Worm (Caenorhabditis elegans) whole organism, late embryonic: ENCODE results near the gene E02H9.9.
A peak's percentile ranks its signal among the peaks of the same experiment; 100 is the strongest.

Experiments used
- C08G9.2 ChIP-seq: sonication (generic microtip); optimal IDR thresholded peaks from 2 replicates; lab custom pipeline; 2016; ENCODE audit warnings: mild to moderate bottlenecking, missing genetic modification characterization, moderate library complexity, missing compliant biosample characterization
- K09A11.1 ChIP-seq: sonication (generic microtip); optimal IDR thresholded peaks from 2 replicates; lab custom pipeline; 2017; ENCODE audit warnings: antibody characterized with exemption, mild to moderate bottlenecking, missing genetic modification characterization, missing compliant biosample characterization; ENCODE audit not compliant: insufficient read depth
- T23F11.4 ChIP-seq: fragments of 200-800 bp; sonication (Bioruptor generic); optimal IDR thresholded peaks from 2 replicates; lab custom pipeline; 2018; ENCODE audit warnings: mild to moderate bottlenecking, missing genetic modification characterization, missing compliant biosample characterization
- Y22D7AL.16 ChIP-seq: sonication (generic microtip); optimal IDR thresholded peaks from 2 replicates; lab custom pipeline; 2016; ENCODE audit warnings: missing genetic modification characterization, missing compliant biosample characterization
- ahr-1 ChIP-seq: sonication (generic microtip); optimal IDR thresholded peaks from 2 replicates; lab custom pipeline; 2016; ENCODE audit warnings: missing genetic modification characterization, missing compliant biosample characterization
- ceh-14 ChIP-seq: sonication (generic microtip); optimal IDR thresholded peaks from 2 replicates; lab custom pipeline; 2016; ENCODE audit warnings: missing genotype, missing genetic modification characterization, missing compliant biosample characterization
- ceh-19 ChIP-seq: fragments of 200-800 bp; sonication (Bioruptor generic); optimal IDR thresholded peaks from 2 replicates; lab custom pipeline; 2018; ENCODE audit warnings: mild to moderate bottlenecking, missing genetic modification characterization, missing compliant biosample characterization
- ceh-22 ChIP-seq: sonication (generic microtip); optimal IDR thresholded peaks from 2 replicates; lab custom pipeline; 2017; ENCODE audit warnings: missing biosample characterization, missing genetic modification characterization
- ceh-24 ChIP-seq: sonication (generic microtip); optimal IDR thresholded peaks from 2 replicates; lab custom pipeline; 2016; ENCODE audit warnings: mild to moderate bottlenecking, missing genetic modification characterization, missing compliant biosample characterization
- ceh-31 ChIP-seq: sonication (generic microtip); optimal IDR thresholded peaks from 2 replicates; lab custom pipeline; 2016; ENCODE audit warnings: missing genetic modification characterization, missing compliant biosample characterization
- ceh-6 ChIP-seq: fragments of 200-800 bp; sonication (Bioruptor generic); optimal IDR thresholded peaks from 2 replicates; lab custom pipeline; 2018; ENCODE audit warnings: mild to moderate bottlenecking, missing genetic modification characterization, missing compliant biosample characterization
- ceh-9 ChIP-seq: sonication (generic microtip); optimal IDR thresholded peaks from 2 replicates; lab custom pipeline; 2016; ENCODE audit warnings: mild to moderate bottlenecking, missing genetic modification characterization, inconsistent platforms, missing compliant biosample characterization
- che-1 ChIP-seq: sonication (generic microtip); optimal IDR thresholded peaks from 2 replicates; lab custom pipeline; 2016; ENCODE audit warnings: mild to moderate bottlenecking, missing genetic modification characterization, missing compliant biosample characterization
- elt-2 ChIP-seq: sonication (generic microtip); optimal IDR thresholded peaks from 2 replicates; lab custom pipeline; 2016; ENCODE audit warnings: missing genetic modification reagents, missing genetic modification characterization, missing compliant biosample characterization
- elt-4 ChIP-seq: sonication (generic microtip); optimal IDR thresholded peaks from 2 replicates; lab custom pipeline; 2016; ENCODE audit warnings: missing genetic modification characterization, missing compliant biosample characterization
- ets-4 ChIP-seq: sonication (generic microtip); optimal IDR thresholded peaks from 2 replicates; lab custom pipeline; 2016; ENCODE audit warnings: missing genetic modification characterization, missing compliant biosample characterization
- eyg-1 ChIP-seq: sonication (generic microtip); optimal IDR thresholded peaks from 2 replicates; lab custom pipeline; 2016; ENCODE audit warnings: missing genotype, missing genetic modification characterization, missing compliant biosample characterization
- fax-1 ChIP-seq: sonication (generic microtip); optimal IDR thresholded peaks from 2 replicates; lab custom pipeline; 2016; ENCODE audit warnings: missing genotype, missing genetic modification characterization, missing compliant biosample characterization
- fkh-10 ChIP-seq: fragments of 150-350 bp; optimal IDR thresholded peaks from 2 replicates; lab custom pipeline; 2014; ENCODE audit warnings: missing biosample characterization, missing genetic modification reagents, missing genetic modification characterization
- hlh-13 ChIP-seq: fragments of 200-800 bp; sonication (Bioruptor generic); optimal IDR thresholded peaks from 2 replicates; lab custom pipeline; 2018; ENCODE audit warnings: mild to moderate bottlenecking, missing genetic modification characterization, missing compliant biosample characterization
- lim-6 ChIP-seq: sonication (generic microtip); optimal IDR thresholded peaks from 2 replicates; lab custom pipeline; 2016; ENCODE audit warnings: missing genetic modification characterization, missing compliant biosample characterization
- nfya-1 ChIP-seq: sonication (generic microtip); optimal IDR thresholded peaks from 2 replicates; lab custom pipeline; 2017; ENCODE audit warnings: missing genetic modification characterization, mild to moderate bottlenecking, missing compliant biosample characterization, antibody characterized with exemption, moderate library complexity
- nhr-11 ChIP-seq: fragments of 150-350 bp; optimal IDR thresholded peaks from 2 replicates; lab custom pipeline; 2014; ENCODE audit warnings: missing biosample characterization, missing genetic modification characterization
- npax-4 ChIP-seq: sonication (generic microtip); optimal IDR thresholded peaks from 2 replicates; lab custom pipeline; 2016; ENCODE audit warnings: missing genetic modification characterization, missing compliant biosample characterization
- pag-3 ChIP-seq: sonication (generic microtip); optimal IDR thresholded peaks from 2 replicates; lab custom pipeline; 2016; ENCODE audit warnings: missing compliant biosample characterization, missing genetic modification characterization, borderline replicate concordance
- pax-1 ChIP-seq: fragments of 150-350 bp; optimal IDR thresholded peaks from 2 replicates; lab custom pipeline; 2014; ENCODE audit warnings: missing biosample characterization, missing genetic modification characterization
- rnt-1 ChIP-seq: sonication (generic microtip); optimal IDR thresholded peaks from 2 replicates; lab custom pipeline; 2016; ENCODE audit warnings: missing genetic modification characterization, missing compliant biosample characterization
- sdc-2 ChIP-seq: sonication (generic microtip); optimal IDR thresholded peaks from 2 replicates; lab custom pipeline; 2016; ENCODE audit warnings: missing genotype, missing genetic modification characterization, missing compliant biosample characterization
- sox-2 ChIP-seq: fragments of 200-800 bp; sonication (Bioruptor generic); IDR thresholded peaks from 2 replicates; pipeline ENCODE4 v1.3.6; 2022; ENCODE audit warnings: missing genetic modification reagents, missing genetic modification characterization, missing compliant biosample characterization
- sox-4 ChIP-seq: sonication (generic microtip); optimal IDR thresholded peaks from 2 replicates; lab custom pipeline; 2017; ENCODE audit warnings: mild to moderate bottlenecking, missing genetic modification characterization, inconsistent platforms, missing compliant biosample characterization
- syd-9 ChIP-seq: sonication (generic microtip); optimal IDR thresholded peaks from 2 replicates; lab custom pipeline; 2016; ENCODE audit warnings: mild to moderate bottlenecking, missing genetic modification characterization, moderate library complexity, missing compliant biosample characterization
- tbx-2 ChIP-seq: sonication (generic microtip); optimal IDR thresholded peaks from 2 replicates; lab custom pipeline; 2016; ENCODE audit warnings: missing genetic modification characterization, missing compliant biosample characterization
- unc-3 ChIP-seq, 2 experiments: fragments of 200-800 bp in 1 of 2; sonication (Bioruptor generic) in 1 of 2; sonication (generic microtip) in 1 of 2; conservative IDR thresholded peaks in 1 of 2; optimal IDR thresholded peaks in 1 of 2; 2 replicates each; pipeline versions ENCODE4 v1.3.6 to Lab custom; 2016 to 2022; ENCODE audit warnings: missing compliant biosample characterization in 2 of 2, missing genetic modification characterization in 2 of 2, missing genetic modification reagents in 1 of 2
- unc-42 ChIP-seq: sonication (generic microtip); optimal IDR thresholded peaks from 2 replicates; lab custom pipeline; 2016; ENCODE audit warnings: missing genotype, missing genetic modification characterization, missing compliant biosample characterization
- unc-55 ChIP-seq: sonication (generic microtip); optimal IDR thresholded peaks from 2 replicates; lab custom pipeline; 2017; ENCODE audit warnings: missing biosample characterization, missing genetic modification reagents, missing genetic modification characterization

E02H9.9 gene

ce11 chrIII:2468202-2468601, at the start of gene E02H9.9, which contains the start of gene E02H9.1:
TSS of gene E02H9.9 (minus strand) at chrIII:2468302.
TSS of gene E02H9.1 (plus strand) at chrIII:2468486.
- TF ChIP-seq fkh-10 (GFP tag; lab: Kevin White, UChicago) (no peak), sdc-2 (tag; lab: Kevin White, UChicago) (no peak), nhr-11 (tag; lab: Kevin White, UChicago) (no peak), unc-55 (no peak), ahr-1 (tag; lab: Kevin White, UChicago) (no peak)

ce11 chrIII:2515461-2515860, 47.4 kb upstream of the E02H9.9 start:
- TF ChIP-seq ceh-31 (tag; lab: Kevin White, UChicago) (no peak), pag-3 (tag; lab: Kevin White, UChicago) (no peak), che-1 (tag; lab: Kevin White, UChicago) (no peak), rnt-1 (no peak), ets-4 (tag; lab: Kevin White, UChicago) (no peak), tbx-2 (tag; lab: Kevin White, UChicago) (no peak), ceh-22 (tag; lab: Kevin White, UChicago) (no peak), fkh-10 (GFP tag; lab: Kevin White, UChicago) (no peak), sdc-2 (tag; lab: Kevin White, UChicago) (no peak), ceh-19 (GFP tag; lab: Kevin White, UChicago) (no peak), T23F11.4 (GFP tag; lab: Kevin White, UChicago) (no peak)
- TF ChIP-seq, all 69 proteins: peak for 0

DNA sequence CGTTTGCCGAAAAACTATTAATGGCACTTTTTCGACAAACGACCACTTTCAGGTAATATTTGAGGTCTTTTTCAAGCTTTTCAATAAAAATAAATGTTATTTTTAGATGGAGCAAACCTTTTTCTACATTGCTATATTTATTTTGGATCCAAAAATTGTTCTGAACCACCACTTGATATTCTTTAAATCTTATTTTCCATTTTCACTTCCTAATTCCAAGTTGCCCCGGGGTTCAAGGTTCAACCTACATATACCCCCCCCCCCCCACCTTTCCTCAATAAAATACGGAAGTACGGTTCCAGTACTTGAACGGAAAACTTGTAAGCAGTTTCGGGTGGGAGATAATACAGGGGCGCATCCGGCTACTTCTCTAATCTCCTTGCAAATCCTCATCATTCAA, 40.4 kb upstream of the E02H9.9 start, which contains the start of gene Y54F10AM.6:
Gene Y54F10AM.6 (plus strand): TSS at position 301 of the 400 bp plus-strand sequence.
- TF ChIP-seq fax-1 (tag; lab: Kevin White, UChicago) (no peak), Y22D7AL.16 (tag; lab: Kevin White, UChicago) (no peak), pax-1 (tag; lab: Kevin White, UChicago) (no peak), K09A11.1 (no peak), unc-3 (GFP tag; conservative IDR thresholded peaks at IDR 0.05; lab: Robert Waterston, UW) (no peak), unc-3 (tag; optimal IDR thresholded peaks at IDR 0.05; lab: Kevin White, UChicago) (no peak), elt-4 (tag; lab: Kevin White, UChicago) (no peak), ceh-14 (tag; lab: Kevin White, UChicago) (no peak), ceh-31 (tag; lab: Kevin White, UChicago) (no peak), rnt-1 (no peak), syd-9 (tag; lab: Kevin White, UChicago) (no peak), eyg-1 (tag; lab: Kevin White, UChicago) (no peak), C08G9.2 (tag; lab: Kevin White, UChicago) (no peak), npax-4 (tag; lab: Kevin White, UChicago) (no peak), unc-55 (no peak), sox-2 (GFP tag; lab: Robert Waterston, UW) (no peak), lim-6 (no peak), sox-4 (tag; lab: Kevin White, UChicago) (no peak), hlh-13 (GFP tag; lab: Kevin White, UChicago) (no peak), T23F11.4 (GFP tag; lab: Kevin White, UChicago) (no peak)

- peak; percentile 99 for TF ChIP-seq elt-2 (tag; lab: Kevin White, UChicago)
- TF ChIP-seq ceh-9 (tag; lab: Kevin White, UChicago), result no peak
- no peak for TF ChIP-seq ceh-24
- TF ChIP-seq ceh-6, result no peak
Observed at ce11 chrIII:2507938-2508337, 39.8 kb upstream of the E02H9.9 start, which contains the start of gene Y54F10AM.8. TSS of gene Y54F10AM.8 (minus strand) at chrIII:2507972.

DNA sequence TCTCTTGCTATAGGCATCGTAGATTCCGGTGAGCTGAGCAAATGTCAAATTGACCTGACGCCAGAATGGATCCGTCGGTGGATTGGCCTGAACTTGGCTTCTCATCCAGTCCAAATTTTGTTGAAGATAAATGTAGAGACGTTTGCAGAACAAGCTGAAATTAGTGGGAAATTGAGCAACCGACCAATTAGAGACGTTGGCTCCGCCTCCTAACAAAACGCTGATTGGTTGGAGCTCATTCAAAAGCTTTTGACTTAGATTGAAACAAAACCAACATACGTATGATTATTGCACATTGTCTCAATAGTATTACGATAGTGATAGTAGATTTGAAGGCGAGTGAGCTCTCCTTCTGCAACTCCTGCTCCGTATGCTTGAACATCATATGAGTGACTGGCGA, 38.4 kb upstream of the E02H9.9 start:
- TF ChIP-seq unc-42 (tag; lab: Kevin White, UChicago), result no peak
- peak; percentile 14 for TF ChIP-seq nfya-1 (tag; lab: Kevin White, UChicago)
- TF ChIP-seq, all 69 proteins: peak for 1
